Worm (Caenorhabditis elegans) whole organism, L3 larva: Measurements from ENCODE around the gene srt-19.

Experiments
- ama-1 ChIP-seq: fragments of 150-350 bp; optimal IDR thresholded peaks from 2 replicates; lab custom pipeline; 2018
- lin-15B ChIP-seq: fragments of 150-350 bp; optimal IDR thresholded peaks from 2 replicates; lab custom pipeline; 2014; ENCODE audit warnings: missing biosample characterization, missing genetic modification characterization
- nhr-67 ChIP-seq: fragments of 150-350 bp; optimal IDR thresholded peaks from 2 replicates; lab custom pipeline; 2014; ENCODE audit warnings: missing biosample characterization, missing genetic modification characterization

ce11 chrV:4273372-4273771 lies 11.5 kb upstream of the srt-19 start:
- TF ChIP-seq nhr-67 (tag; lab: Kevin White, UChicago) (no peak), lin-15B (tag; lab: Kevin White, UChicago) (no peak), ama-1 (lab: Kevin White, UChicago) (no peak)
